Fruit fly (Drosophila melanogaster): ENCODE results near the gene sog.

sog gene

dm6 chrX:15619631-15619960 lies 13.6 kb downstream of the sog start (continued):
- TF ChIP-seq CG10543 (GFP tag; optimal IDR thresholded peaks at IDR 0.05) (peak; percentile 2), zfh2 (GFP tag; optimal IDR thresholded peaks at IDR 0.05) (no peak), CG14441 (GFP tag; IDR thresholded peaks at IDR 0.05) (no peak), knrl (GFP tag; IDR thresholded peaks at IDR 0.05; ENCODE audit: partially characterized antibody) (peak; percentile 12; the same call in 1 of the 3 replicates), cwo (GFP tag; optimal IDR thresholded peaks at IDR 0.05) (no peak), croc (GFP tag; conservative IDR thresholded peaks at IDR 0.05) (0 out of 3 replicates have a peak, but pooled peaks have one; percentile 1), CG1529 (GFP tag; optimal IDR thresholded peaks at IDR 0.05) (peak; percentile 8), CG4854 (GFP tag; optimal IDR thresholded peaks at IDR 0.05) (no peak), Trl (optimal IDR thresholded peaks at IDR 0.05) (peak; percentile 12 to 37), Trl (GFP tag; optimal IDR thresholded peaks at IDR 0.05) (no peak), Gug (GFP tag; IDR thresholded peaks at IDR 0.05) (no peak), CG10979 (tag; optimal IDR thresholded peaks at IDR 0.05) (peak; percentile 16), HLHmδ (GFP tag; optimal IDR thresholded peaks at IDR 0.05) (peak; percentile 78), ems (GFP tag; optimal IDR thresholded peaks at IDR 0.05) (no peak), Med (GFP tag) (no peak), Hey (tag; optimal IDR thresholded peaks at IDR 0.05) (no peak), NFAT (GFP tag; IDR thresholded peaks at IDR 0.05) (no peak), CG11696 (GFP tag; IDR thresholded peaks at IDR 0.05) (0 out of 2 replicates have a peak, but pooled peaks have one; percentile 5), fd3F (GFP tag; optimal IDR thresholded peaks at IDR 0.05) (no peak), bsh (GFP tag; optimal IDR thresholded peaks at IDR 0.05) (peak in 1 of 2 experiments; percentile 12), BtbVII (GFP tag; optimal IDR thresholded peaks at IDR 0.05) (peak; percentile 23), CoRest (tag; optimal IDR thresholded peaks at IDR 0.05) (peak; percentile 0), CG9797 (GFP tag; optimal IDR thresholded peaks at IDR 0.05) (no peak), gcm (GFP tag; optimal IDR thresholded peaks at IDR 0.05) (no peak), CG9437 (GFP tag; optimal IDR thresholded peaks at IDR 0.05) (no peak), Awh (GFP tag; IDR thresholded peaks at IDR 0.05) (no peak; the same call in 1 of the 2 replicates)

dm6 chrX:15618953-15619630 lies 14.1 kb downstream of the sog start:
- TF ChIP-seq HmgD (GFP tag; optimal IDR thresholded peaks at IDR 0.05) (peak; percentile 11), CG12155 (GFP tag; optimal IDR thresholded peaks at IDR 0.05) (peak; percentile 76), CG17328 (GFP tag; IDR thresholded peaks at IDR 0.05) (peak; percentile 69), hth (optimal IDR thresholded peaks at IDR 0.05) (no peak), gce (GFP tag; IDR thresholded peaks at IDR 0.05) (0 out of 3 replicates have a peak, but pooled peaks have one; percentile 56), vfl (GFP tag; optimal IDR thresholded peaks at IDR 0.05) (peak; percentile 27), ase (GFP tag; IDR thresholded peaks at IDR 0.05) (peak; percentile 80; the same call in 2 of the 3 replicates), HLH54F (GFP tag; optimal IDR thresholded peaks at IDR 0.05) (peak; percentile 59), Kr (GFP tag; optimal IDR thresholded peaks at IDR 0.05) (no peak), CG16779 (GFP tag; IDR thresholded peaks at IDR 0.05) (0 out of 2 replicates have a peak, but pooled peaks have one; percentile 38), CG15479 (GFP tag; optimal IDR thresholded peaks at IDR 0.05) (no peak), Meics (GFP tag; optimal IDR thresholded peaks at IDR 0.05) (peak; percentile 79), Xbp1 (GFP tag; optimal IDR thresholded peaks at IDR 0.05) (peak; percentile 88), hbn (GFP tag; IDR thresholded peaks at IDR 0.05; ENCODE audit: partially characterized antibody) (no peak), Hr3 (GFP tag; optimal IDR thresholded peaks at IDR 0.05) (peak; percentile 83), sim (GFP tag; IDR thresholded peaks at IDR 0.05) (0 out of 2 replicates have a peak, but pooled peaks have one; percentile 37), MESR4 (GFP tag; optimal IDR thresholded peaks at IDR 0.05) (peak; percentile 16), Dll (GFP tag; IDR thresholded peaks at IDR 0.05; ENCODE audit: partially characterized antibody) (no peak), H2.0 (GFP tag; IDR thresholded peaks at IDR 0.05) (peak; percentile 54), danr (GFP tag; IDR thresholded peaks at IDR 0.05) (peak; percentile 61), CG10147 (GFP tag; optimal IDR thresholded peaks at IDR 0.05) (peak; percentile 61), lilli (GFP tag; optimal IDR thresholded peaks at IDR 0.05) (peak; percentile 70), Fer1 (GFP tag; optimal IDR thresholded peaks at IDR 0.05) (peak; percentile 78), Atf-2 (GFP tag; optimal IDR thresholded peaks at IDR 0.05) (peak; percentile 65), kni (GFP tag; optimal IDR thresholded peaks at IDR 0.05) (no peak)
